Fruit fly (Drosophila melanogaster) whole organism, larva: ENCODE measurements around the gene twit.

ENCODE experiments used
- noc ChIP-seq: fragments of 200-800 bp; sonication (Bioruptor generic); optimal IDR thresholded peaks from 3 replicates; lab custom pipeline; 2019; ENCODE audit warnings: missing biosample characterization, mild to moderate bottlenecking, missing genetic modification characterization, moderate library complexity

Gene twit

DNA sequence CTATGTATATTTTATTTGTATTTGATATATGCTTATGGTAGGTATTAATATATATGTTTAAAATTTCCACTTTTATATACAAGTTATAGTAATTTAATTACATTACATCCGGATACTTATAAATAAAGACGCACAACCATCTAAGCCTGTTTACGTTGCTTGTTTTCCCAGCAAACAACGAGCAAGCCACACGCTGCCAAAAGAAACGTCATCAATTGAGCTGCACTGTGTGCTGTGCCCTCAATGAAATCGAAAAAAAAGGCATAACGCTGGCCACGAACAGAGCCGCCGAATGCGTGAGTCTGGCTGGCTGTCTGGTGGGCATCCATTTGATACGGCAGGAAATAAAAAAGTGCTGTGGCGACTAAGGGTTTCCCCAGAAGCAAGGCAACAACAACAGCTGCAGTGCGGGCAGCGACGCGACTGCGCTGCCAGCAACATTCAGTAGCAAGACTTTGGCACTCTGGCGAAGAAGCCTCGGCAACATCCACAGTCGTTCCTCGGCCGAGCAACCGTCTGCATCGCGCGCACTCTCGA is at the start of gene twit:
twit (plus strand) TSS at position 487 of the 537 bp plus-strand sequence.
- TF ChIP-seq noc (tag; lab: Kevin White, UChicago) = no peak

DNA sequence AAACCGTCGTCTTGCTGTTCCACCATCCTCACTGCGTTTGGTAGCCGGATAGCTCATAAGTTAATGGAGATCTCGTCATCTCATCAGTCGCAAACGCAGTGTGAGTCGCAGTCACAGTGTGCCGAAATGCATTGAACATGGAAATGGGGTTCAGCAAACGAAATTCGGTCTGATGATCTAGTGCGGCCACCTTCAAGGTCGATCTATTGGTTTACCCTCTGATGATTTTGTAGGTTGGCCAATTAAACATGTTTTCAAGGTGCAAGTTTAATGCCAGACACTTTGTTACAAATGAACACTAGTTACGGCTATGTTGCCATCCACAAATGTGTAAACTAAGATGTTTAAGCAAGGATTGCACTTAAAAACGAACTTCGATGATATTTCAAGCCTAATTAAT is 49.5 kb upstream of the twit start:
- no peak for TF ChIP-seq noc (tag; lab: Kevin White, UChicago)

DNA sequence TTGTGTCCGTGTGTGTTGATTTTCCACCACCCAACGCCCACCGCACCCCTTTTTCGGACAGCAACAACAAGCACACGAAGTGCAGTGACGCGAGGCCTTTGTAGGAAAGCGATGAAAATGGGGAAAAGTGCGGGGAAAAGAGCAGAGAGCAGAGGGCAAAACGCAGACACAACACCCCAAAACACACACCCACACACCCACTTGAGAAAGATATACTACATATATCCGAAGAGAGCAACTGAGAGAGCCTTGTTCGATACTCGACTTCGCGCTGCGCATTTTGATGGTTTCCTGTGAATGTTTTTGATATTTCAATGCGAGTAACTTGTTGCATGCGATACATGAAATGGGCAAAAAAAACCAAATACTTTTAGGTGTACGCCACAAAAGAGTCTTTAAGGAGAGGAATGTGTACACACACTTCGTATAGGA is 48.6 kb upstream of the twit start:
- TF ChIP-seq noc (tag; lab: Kevin White, UChicago) = no peak

DNA sequence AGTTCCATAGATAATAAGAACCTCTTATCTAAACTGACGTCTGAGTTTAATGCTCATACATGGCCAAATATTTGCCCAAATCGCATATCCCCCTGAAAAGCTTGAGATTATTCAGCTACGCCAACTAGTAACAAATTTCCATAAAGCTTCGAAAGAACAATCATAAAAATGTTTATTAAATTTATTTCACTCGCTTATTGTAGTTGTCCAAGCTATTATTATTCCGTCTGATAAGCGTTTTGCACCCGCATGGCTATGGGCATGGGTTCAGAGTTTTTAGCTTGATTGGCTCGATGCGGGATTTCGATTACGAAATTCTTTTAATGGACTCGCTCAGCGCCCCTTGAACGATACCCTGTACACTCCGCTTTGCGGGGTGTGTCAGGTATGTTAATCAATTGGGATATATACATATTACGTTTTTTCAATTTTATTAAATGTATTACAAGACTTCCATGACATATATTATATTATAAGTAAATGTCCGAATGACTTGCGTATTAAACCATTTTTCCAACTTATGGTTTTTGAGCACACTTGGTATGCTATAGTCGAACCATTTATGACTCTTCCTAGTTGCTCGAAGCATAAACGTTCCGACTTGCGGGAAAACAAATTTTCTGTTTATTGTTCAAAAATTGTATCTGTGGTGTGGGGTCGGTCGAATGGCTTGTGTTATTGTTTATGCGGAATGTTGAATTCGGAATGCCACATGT is 46.6 kb upstream of the twit start:
- peak; percentile 97 for TF ChIP-seq noc (tag; lab: Kevin White, UChicago)

DNA sequence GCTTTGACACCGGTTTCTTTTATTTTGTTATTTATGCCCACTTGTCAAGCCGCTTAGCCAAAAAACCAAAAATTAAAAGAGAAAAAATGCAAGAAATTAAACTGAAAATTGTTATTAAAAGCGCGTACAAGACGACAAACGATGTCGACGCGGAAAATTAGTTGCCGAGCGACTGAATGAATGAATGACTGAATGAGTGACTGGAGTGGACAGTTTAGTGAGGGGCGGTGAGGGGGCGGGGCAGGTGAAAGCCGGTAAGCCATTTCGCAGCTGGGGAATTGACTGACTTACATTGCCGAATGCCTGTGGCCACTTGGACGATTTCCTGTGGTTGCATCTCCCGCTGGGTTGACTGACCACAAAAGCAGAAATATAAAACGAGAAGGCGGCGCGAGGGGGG is 45.8 kb upstream of the twit start:
- no peak for TF ChIP-seq noc (tag; lab: Kevin White, UChicago)

DNA sequence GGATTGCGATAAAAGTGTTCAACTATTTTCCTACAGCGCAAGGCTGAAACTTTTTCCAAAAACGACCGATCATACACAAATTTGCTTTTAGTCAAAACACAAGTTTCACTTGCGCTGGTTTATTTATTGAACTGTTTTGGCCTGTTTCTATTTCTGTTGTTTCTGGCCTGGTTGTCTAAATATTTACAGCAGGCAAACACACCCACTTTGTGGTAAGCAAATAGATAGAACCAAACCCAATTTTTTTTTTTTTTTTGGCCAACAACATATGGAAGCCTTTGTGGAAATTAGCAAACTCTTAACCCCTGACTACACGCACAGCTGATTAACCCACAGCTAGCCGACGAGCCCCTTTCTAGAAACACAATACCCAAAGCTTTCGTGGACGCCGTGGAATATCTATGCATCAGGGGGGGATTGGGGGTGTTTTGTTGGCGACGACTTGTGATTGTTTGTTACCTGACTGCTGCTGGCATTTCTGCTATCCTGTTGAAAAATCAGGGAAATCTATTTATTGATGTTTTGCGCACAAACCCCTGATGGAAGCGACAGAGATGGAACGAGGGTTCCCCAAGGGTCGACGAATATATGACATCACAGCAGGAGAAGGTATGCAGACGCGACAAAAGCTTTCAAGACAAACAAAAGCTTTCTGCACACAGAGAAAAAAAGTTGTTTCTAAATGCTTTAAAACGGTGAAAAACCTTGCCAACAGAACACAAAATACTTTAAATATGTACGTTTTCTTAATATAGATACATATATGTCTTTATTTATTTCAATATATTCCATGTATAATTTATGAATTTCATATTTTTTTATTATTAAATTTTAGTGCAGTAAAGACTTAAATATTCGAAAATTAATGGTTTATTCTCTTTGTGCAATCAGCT is 44.5 kb upstream of the twit start:
- TF ChIP-seq noc (tag; lab: Kevin White, UChicago) = peak; percentile 68

DNA sequence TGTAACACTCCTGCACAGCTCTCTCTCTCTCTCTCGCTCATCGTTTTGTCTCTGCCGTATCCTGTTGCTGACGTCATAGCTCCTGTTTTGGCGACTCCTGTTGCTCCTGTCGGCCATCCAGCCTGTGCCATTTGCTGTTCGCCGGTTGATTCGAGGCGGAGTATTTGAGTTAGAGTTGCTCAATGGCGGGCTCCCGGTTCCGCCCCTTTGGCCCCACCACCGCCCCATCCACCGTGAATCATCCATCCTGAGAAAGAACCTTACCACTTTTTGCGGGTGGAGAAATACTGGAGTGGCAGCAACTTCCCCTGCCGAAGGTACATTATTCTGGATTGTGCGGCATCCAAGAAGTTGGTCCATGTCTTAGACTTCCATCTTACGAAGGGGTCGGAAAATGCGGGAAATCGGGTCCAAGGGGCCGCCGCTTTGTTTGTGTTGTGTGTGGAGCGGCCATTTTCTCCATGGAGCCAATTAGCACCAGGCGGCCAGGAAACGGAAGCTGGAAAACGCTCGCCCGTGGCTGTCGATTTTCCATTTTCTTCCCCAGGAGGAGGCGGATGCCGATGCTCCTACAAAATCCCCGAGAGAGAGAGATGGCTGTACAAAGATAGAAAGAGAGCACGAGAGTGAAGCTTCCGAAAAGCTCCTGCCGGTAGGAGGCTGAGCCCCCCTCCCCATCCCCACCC is 43.7 kb upstream of the twit start:
- no peak for TF ChIP-seq noc (tag; lab: Kevin White, UChicago)

DNA sequence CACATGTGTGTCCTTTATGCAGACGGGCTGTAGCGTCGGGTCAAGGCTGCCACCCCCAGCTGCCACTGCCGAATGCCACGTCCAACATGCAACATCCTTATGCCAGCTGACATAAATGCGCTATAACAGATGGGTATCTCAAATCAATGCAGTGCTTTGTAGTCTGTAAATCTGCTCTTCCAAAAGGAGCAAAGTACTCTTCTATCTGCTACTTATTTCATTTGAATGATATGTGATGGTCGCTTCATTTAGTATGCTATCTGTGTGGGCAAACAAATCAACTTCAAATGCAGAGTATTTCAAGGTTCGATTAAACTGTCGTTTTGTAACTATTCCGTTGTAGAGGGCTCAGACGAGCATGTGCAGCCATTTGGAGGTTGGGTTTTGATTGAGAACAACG is 43.1 kb upstream of the twit start:
- TF ChIP-seq noc (tag; lab: Kevin White, UChicago) = no peak

DNA sequence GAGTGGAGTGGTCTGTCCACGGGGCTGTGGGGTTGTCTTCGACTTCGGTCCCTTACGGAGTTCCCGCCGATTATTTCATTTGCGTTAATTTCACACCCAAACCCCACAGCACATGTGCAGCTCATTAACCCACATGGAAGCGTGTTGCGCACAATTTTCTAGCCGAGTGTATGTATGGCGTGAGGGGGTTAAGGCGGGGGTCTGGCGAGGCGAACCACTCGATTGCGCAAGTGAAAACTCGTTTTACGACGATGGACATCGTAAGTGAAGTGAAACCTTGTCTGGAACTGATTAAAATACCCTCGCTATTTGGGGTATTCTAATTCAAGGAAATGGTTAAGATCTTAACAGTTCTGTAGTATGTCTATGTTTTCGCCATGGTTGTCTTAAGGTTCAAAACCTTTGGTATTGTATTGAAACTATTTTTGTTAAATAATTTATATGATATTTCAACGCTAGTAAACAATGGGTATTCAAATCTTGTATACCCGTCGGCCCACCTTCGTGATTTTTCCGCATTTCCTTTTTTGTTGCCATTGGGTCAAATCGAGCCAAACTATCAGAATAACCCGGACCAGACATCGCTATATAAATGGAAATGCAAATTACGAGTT is 41.2 kb upstream of the twit start:
- no peak for TF ChIP-seq noc (tag; lab: Kevin White, UChicago)

DNA sequence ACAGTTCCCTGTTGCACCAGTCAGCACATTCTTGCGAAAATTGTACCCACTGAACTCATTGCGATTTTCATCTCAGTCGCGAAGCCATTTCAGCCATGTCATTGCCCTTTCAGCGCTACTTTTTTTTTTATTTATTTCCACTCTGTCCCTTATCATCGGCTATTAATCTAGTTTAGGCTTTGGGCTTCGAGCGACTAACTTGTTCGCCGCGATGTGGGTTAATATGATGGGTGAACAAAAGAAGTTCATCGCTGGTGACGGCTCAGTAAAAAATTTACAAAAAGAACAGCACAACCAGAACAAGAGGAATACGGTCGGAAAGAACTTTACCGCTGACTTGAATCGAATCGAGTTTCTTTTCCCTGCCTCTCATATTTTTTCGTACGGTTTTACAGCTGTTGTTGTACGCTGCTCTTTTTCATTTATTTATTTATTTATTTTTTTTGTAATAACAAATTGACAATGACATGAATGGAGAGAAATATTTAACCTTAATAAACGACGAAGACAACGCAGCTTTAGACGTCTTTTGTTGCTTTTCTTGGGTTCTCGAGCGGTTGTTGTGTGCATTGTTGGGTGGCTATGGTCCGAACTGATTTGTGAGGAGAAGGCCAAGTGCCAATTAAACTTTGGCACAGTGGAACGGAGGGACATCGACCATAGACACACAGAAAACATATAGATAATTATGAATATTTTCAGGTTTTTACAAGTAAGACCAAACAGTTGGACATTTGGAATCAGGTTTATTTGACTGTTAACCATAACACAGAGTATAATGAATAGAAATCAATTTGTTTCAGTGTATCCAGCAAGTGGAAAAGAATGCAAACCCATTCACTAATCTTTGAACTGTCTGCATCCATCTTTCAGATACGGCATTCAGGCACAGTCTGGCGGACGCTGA is 39.8 kb upstream of the twit start:
- no peak for TF ChIP-seq noc (tag; lab: Kevin White, UChicago)

DNA sequence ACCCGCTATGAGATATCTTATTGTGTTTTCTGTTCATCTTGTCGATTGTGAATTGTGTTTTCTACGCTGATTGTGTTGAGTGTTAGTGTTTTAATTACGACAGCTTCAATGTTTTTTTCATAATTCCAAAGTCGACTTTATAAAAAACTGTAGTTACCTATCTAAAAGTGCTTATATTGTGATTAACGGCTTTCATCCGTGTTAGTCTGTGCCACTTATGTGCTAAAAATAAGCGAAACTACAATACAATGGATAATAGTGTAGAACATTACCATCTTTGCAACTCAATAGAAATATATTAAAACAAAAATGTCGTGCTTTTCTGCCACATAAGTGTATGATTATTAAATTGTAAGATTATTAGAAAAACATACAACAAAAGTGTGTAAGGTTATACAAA is 36.2 kb upstream of the twit start, which contains the start of gene CG33322:
CG33322 (minus strand) TSS at position 101 of the 400 bp plus-strand sequence.
- TF ChIP-seq noc (tag; lab: Kevin White, UChicago) = no peak

DNA sequence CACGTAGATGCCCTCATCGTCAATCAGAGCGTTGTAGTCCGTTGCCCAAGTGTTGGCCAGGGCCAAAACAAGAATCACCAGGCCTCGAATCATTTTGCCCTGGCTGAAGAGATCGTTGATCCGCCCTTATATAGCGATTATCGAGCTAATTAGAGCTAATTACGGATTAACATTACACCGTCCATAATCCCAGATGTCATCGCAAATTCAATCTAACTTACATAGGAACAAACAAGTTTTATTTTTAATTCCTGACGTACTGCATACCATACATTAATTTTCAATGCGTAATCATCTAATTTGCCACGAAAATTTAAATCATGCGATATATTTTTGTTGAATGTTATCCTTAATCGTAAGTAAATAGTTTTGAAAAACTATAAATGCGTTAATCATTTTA is 35.2 kb upstream of the twit start, which contains the start of gene CheB38b:
CheB38b (minus strand) TSS at position 101 of the 400 bp plus-strand sequence.
- TF ChIP-seq noc (tag; lab: Kevin White, UChicago) = no peak

DNA sequence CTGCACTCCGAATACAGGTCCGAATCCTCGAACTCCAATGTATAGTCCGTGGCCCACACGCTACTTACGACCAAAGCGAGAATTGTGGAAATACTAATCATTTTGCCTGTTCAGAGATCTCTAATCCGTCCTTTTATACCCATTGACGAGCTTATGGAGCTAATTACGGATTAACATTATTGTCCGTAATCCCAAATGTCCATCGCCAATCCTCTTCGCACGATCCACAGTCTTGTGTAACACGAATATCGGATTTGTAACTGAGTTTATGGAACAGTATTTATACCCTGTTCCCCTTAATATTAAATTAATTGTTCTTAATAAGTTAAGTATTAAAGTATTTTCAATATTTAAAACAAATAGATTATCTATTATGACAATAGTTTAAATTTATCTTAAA is 33.9 kb upstream of the twit start, which contains the start of gene CheB38a:
CheB38a (minus strand) TSS at position 101 of the 400 bp plus-strand sequence.
- no peak for TF ChIP-seq noc (tag; lab: Kevin White, UChicago)

DNA sequence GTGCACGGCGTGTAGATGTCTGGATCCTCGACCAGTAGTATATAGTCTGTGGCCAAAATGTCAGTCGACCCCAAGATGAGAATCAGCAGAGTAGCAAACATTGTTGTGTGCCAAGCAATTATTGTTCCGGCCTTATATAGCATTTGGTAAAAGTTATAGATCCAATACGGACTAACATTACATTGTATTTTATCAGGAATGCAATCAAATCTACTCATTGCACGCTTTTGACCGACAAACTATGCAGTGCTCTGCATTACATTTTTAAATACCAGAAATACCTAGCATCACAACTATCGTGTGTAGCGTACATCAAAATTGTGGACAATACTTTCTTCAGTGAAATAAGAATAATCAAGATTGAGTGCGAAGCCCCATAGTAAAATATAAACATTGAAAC is 31.6 kb upstream of the twit start, which contains the start of gene CheB38c:
CheB38c (minus strand) TSS at position 101 of the 400 bp plus-strand sequence.
- TF ChIP-seq noc (tag; lab: Kevin White, UChicago) = no peak
